Worm (Caenorhabditis elegans): ENCODE measurements around the gene Y46H3D.8.

ce11 chrV:1585411-1585810, 45.6 kb downstream of the Y46H3D.8 start, which contains the start of gene F16B4.7:
- TF ChIP-seq ztf-23 (GFP tag; IDR thresholded peaks at IDR 0.05), result no peak
- no peak for TF ChIP-seq flt-1 (GFP tag; IDR thresholded peaks at IDR 0.05)
- no peak for TF ChIP-seq tab-1 (GFP tag; IDR thresholded peaks at IDR 0.05)
- no peak for TF ChIP-seq cog-1 (tag; optimal IDR thresholded peaks at IDR 0.05)
- no peak for TF ChIP-seq ztf-29 (GFP tag; IDR thresholded peaks at IDR 0.05)
- no peak for TF ChIP-seq klf-2 (GFP tag; conservative IDR thresholded peaks at IDR 0.05)
- TF ChIP-seq T22C8.4 (GFP tag; IDR thresholded peaks at IDR 0.05), result no peak
- TF ChIP-seq ref-1 (GFP tag; conservative IDR thresholded peaks at IDR 0.05), result no peak
- TF ChIP-seq med-1 (GFP tag; optimal IDR thresholded peaks at IDR 0.05; ENCODE audit: insufficient read depth), result no peak
